Fruit fly (Drosophila melanogaster) whole organism, embryonic: ENCODE measurements around the gene Prosbeta2R2.
A peak's percentile ranks its signal among the peaks of the same experiment; 100 is the strongest.

Source experiments
- Blimp-1 ChIP-seq: fragments of 200-800 bp; sonication (Bioruptor generic); optimal IDR thresholded peaks from 3 replicates; lab custom pipeline; 2018; ENCODE audit warnings: missing biosample characterization, missing genetic modification characterization, mild to moderate bottlenecking, moderate library complexity, missing genetic modification reagents
- CG10209 ChIP-seq: fragments of 200-800 bp; sonication (Bioruptor generic); optimal IDR thresholded peaks from 3 replicates; lab custom pipeline; 2017; ENCODE audit warnings: missing biosample characterization, mild to moderate bottlenecking, missing genetic modification characterization, missing genetic modification reagents
- CG10321 ChIP-seq: fragments of 200-800 bp; sonication (Bioruptor generic); IDR thresholded peaks from 2 replicates; pipeline ENCODE4 v1.3.6; 2022; ENCODE audit warnings: missing biosample characterization, missing genetic modification characterization
- CG14014 ChIP-seq: fragments of 200-800 bp; sonication (Bioruptor generic); IDR thresholded peaks from 2 replicates; pipeline ENCODE4 v1.3.6; 2022; ENCODE audit warnings: missing biosample characterization, missing genetic modification characterization
- CG1647 ChIP-seq: fragments of 200-800 bp; sonication (Bioruptor generic); optimal IDR thresholded peaks from 3 replicates; lab custom pipeline; 2016; ENCODE audit warnings: missing biosample characterization, missing genetic modification characterization
- CG16863 ChIP-seq: fragments of 200-800 bp; sonication (Bioruptor generic); optimal IDR thresholded peaks from 3 replicates; lab custom pipeline; 2016; ENCODE audit warnings: missing biosample characterization, missing genetic modification characterization
- CG1792 ChIP-seq: fragments of 200-800 bp; sonication (Bioruptor generic); optimal IDR thresholded peaks from 2 replicates; lab custom pipeline; 2016; ENCODE audit warnings: missing biosample characterization, missing genetic modification characterization
- CG2202 ChIP-seq: fragments of 200-800 bp; sonication (Bioruptor generic); optimal IDR thresholded peaks from 2 replicates; lab custom pipeline; 2018; ENCODE audit warnings: missing biosample characterization, mild to moderate bottlenecking, missing genetic modification characterization
- CG31388 ChIP-seq: fragments of 200-800 bp; sonication (Bioruptor generic); optimal IDR thresholded peaks from 2 replicates; lab custom pipeline; 2016; ENCODE audit warnings: missing biosample characterization, missing genetic modification characterization
- CG3726 ChIP-seq: fragments of 200-800 bp; sonication (Bioruptor generic); IDR thresholded peaks from 3 replicates; pipeline ENCODE4, ENCODE4 v1.3.6; 2022; ENCODE audit warnings: missing biosample characterization, missing genetic modification characterization
- CG3995 ChIP-seq: fragments of 200-800 bp; sonication (Bioruptor generic); optimal IDR thresholded peaks from 3 replicates; lab custom pipeline; 2016; ENCODE audit warnings: missing biosample characterization, missing genetic modification characterization
- CG4282 ChIP-seq: fragments of 200-800 bp; sonication (Bioruptor generic); optimal IDR thresholded peaks from 2 replicates; lab custom pipeline; 2016; ENCODE audit warnings: missing biosample characterization, missing genetic modification characterization
- CG4424 ChIP-seq: fragments of 200-800 bp; sonication (Bioruptor generic); optimal IDR thresholded peaks from 3 replicates; lab custom pipeline; 2016; ENCODE audit warnings: missing biosample characterization, missing genetic modification characterization
- CG6175 ChIP-seq: fragments of 200-800 bp; sonication (Bioruptor generic); IDR thresholded peaks from 3 replicates; pipeline ENCODE4 v1.3.6; 2022; ENCODE audit warnings: missing biosample characterization, missing genetic modification characterization
- CG6854 ChIP-seq: fragments of 200-800 bp; sonication (Bioruptor generic); optimal IDR thresholded peaks from 3 replicates; lab custom pipeline; 2017; ENCODE audit warnings: missing biosample characterization, mild to moderate bottlenecking, missing genetic modification characterization
- CG7786 ChIP-seq: fragments of 200-800 bp; sonication (Bioruptor generic); optimal IDR thresholded peaks from 2 replicates; lab custom pipeline; 2016; ENCODE audit warnings: missing biosample characterization, missing genetic modification characterization
- CG8089 ChIP-seq: fragments of 200-800 bp; sonication (Bioruptor generic); optimal IDR thresholded peaks from 3 replicates; lab custom pipeline; 2016; ENCODE audit warnings: missing biosample characterization, missing genetic modification characterization
- Deaf1 ChIP-seq: fragments of 200-800 bp; optimal IDR thresholded peaks from 3 replicates; lab custom pipeline; 2019; ENCODE audit warnings: missing biosample characterization, mild to moderate bottlenecking, missing genetic modification characterization, moderate library complexity
- Dip2 ChIP-seq: fragments of 200-800 bp; sonication (Bioruptor generic); IDR thresholded peaks from 2 replicates; pipeline ENCODE4 v1.3.6; 2022; ENCODE audit warnings: missing biosample characterization, missing genetic modification characterization
- Doc2 ChIP-seq: fragments of 200-800 bp; sonication (Bioruptor generic); IDR thresholded peaks from 2 replicates; pipeline ENCODE4 v1.3.6; 2022; ENCODE audit warnings: missing biosample characterization, missing genetic modification characterization
- HLHmδ ChIP-seq: fragments of 200-800 bp; sonication (Bioruptor generic); optimal IDR thresholded peaks from 2 replicates; lab custom pipeline; 2018; ENCODE audit warnings: missing biosample characterization, mild to moderate bottlenecking, missing genetic modification characterization, moderate library complexity
- Hmx ChIP-seq: fragments of 200-800 bp; sonication (Bioruptor generic); optimal IDR thresholded peaks from 2 replicates; lab custom pipeline; 2016; ENCODE audit warnings: missing biosample characterization, missing genetic modification characterization
- Kr ChIP-seq: fragments of 200-800 bp; sonication (Bioruptor generic); optimal IDR thresholded peaks from 2 replicates; lab custom pipeline; 2017; ENCODE audit warnings: missing biosample characterization, mild to moderate bottlenecking, missing genetic modification characterization
- Max ChIP-seq: fragments of 200-800 bp; sonication (Bioruptor generic); optimal IDR thresholded peaks from 2 replicates; lab custom pipeline; 2016; ENCODE audit warnings: missing biosample characterization, mild to moderate bottlenecking, missing genetic modification characterization
- Rfx ChIP-seq: fragments of 200-800 bp; sonication (Bioruptor generic); IDR thresholded peaks from 2 replicates; pipeline ENCODE4 v1.3.6; 2022; ENCODE audit warnings: missing biosample characterization, missing genetic modification characterization
- Taf1 ChIP-seq: fragments of 200-800 bp; sonication (Bioruptor generic); IDR thresholded peaks from 2 replicates; pipeline ENCODE4 v1.3.6; 2022; ENCODE audit warnings: missing biosample characterization, missing genetic modification characterization
- abd-A ChIP-seq: fragments of 200-800 bp; sonication (Bioruptor generic); optimal IDR thresholded peaks from 3 replicates; lab custom pipeline; 2019; ENCODE audit warnings: missing biosample characterization, mild to moderate bottlenecking, missing genetic modification characterization, moderate library complexity
- ac ChIP-seq: fragments of 200-800 bp; sonication (Bioruptor generic); optimal IDR thresholded peaks from 3 replicates; lab custom pipeline; 2017; ENCODE audit warnings: missing biosample characterization, mild to moderate bottlenecking, missing genetic modification characterization
- aop ChIP-seq: fragments of 200-800 bp; sonication (Bioruptor generic); IDR thresholded peaks from 2 replicates; pipeline ENCODE4 v1.3.6; 2022; ENCODE audit warnings: missing biosample characterization, missing genetic modification characterization
- ara ChIP-seq: fragments of 200-800 bp; sonication (Bioruptor generic); IDR thresholded peaks from 2 replicates; pipeline ENCODE4 v1.3.6; 2022; ENCODE audit warnings: missing biosample characterization, missing genetic modification characterization
- ase ChIP-seq: fragments of 200-800 bp; sonication (Bioruptor generic); IDR thresholded peaks from 3 replicates; pipeline ENCODE4 v1.3.6; 2022; ENCODE audit warnings: missing biosample characterization, missing genetic modification characterization
- br ChIP-seq: fragments of >200 bp; optimal IDR thresholded peaks from 2 replicates; lab custom pipeline; 2017
- cg ChIP-seq: fragments of 200-800 bp; sonication (Bioruptor generic); optimal IDR thresholded peaks from 3 replicates; lab custom pipeline; 2019; ENCODE audit warnings: missing biosample characterization, mild to moderate bottlenecking, missing genetic modification characterization, moderate library complexity
- ftz-f1 ChIP-seq: fragments of 200-800 bp; sonication (Bioruptor generic); optimal IDR thresholded peaks from 2 replicates; lab custom pipeline; 2016; ENCODE audit warnings: missing biosample characterization, missing genetic modification characterization
- fu2 ChIP-seq: fragments of 200-800 bp; sonication (Bioruptor generic); optimal IDR thresholded peaks from 2 replicates; lab custom pipeline; 2016; ENCODE audit warnings: missing biosample characterization, missing genetic modification characterization
- gem ChIP-seq: fragments of 200-800 bp; sonication (Bioruptor generic); optimal IDR thresholded peaks from 2 replicates; lab custom pipeline; 2019; ENCODE audit warnings: missing biosample characterization, mild to moderate bottlenecking, missing genetic modification characterization, moderate library complexity
- grau ChIP-seq: fragments of 200-800 bp; optimal IDR thresholded peaks from 3 replicates; lab custom pipeline; 2019; ENCODE audit warnings: missing biosample characterization, mild to moderate bottlenecking, missing genetic modification characterization, moderate library complexity
- gt ChIP-seq: fragments of 200-800 bp; sonication (Bioruptor generic); IDR thresholded peaks from 2 replicates; pipeline ENCODE4 v1.3.6; 2022; ENCODE audit warnings: missing biosample characterization, missing genetic modification characterization
- ken ChIP-seq: fragments of 200-800 bp; sonication (Bioruptor generic); IDR thresholded peaks from 3 replicates; pipeline ENCODE4 v1.3.6; 2022; ENCODE audit warnings: missing biosample characterization, missing genetic modification characterization
- nmo ChIP-seq: fragments of 200-800 bp; sonication (Bioruptor generic); optimal IDR thresholded peaks from 2 replicates; lab custom pipeline; 2018; ENCODE audit warnings: missing biosample characterization, mild to moderate bottlenecking, missing genetic modification characterization, moderate library complexity
- row ChIP-seq: fragments of 200-800 bp; sonication (Bioruptor generic); IDR thresholded peaks from 3 replicates; pipeline ENCODE4 v1.3.6; 2022; ENCODE audit warnings: missing biosample characterization, missing genetic modification characterization
- salm ChIP-seq: fragments of 200-800 bp; sonication (Bioruptor generic); optimal IDR thresholded peaks from 2 replicates; lab custom pipeline; 2018; ENCODE audit warnings: missing biosample characterization, mild to moderate bottlenecking, missing genetic modification characterization
- schlank ChIP-seq: fragments of 200-800 bp; sonication (Bioruptor generic); optimal IDR thresholded peaks from 2 replicates; lab custom pipeline; 2018; ENCODE audit warnings: missing biosample characterization, mild to moderate bottlenecking, missing genetic modification characterization
- sd ChIP-seq: fragments of 200-800 bp; sonication (Bioruptor generic); optimal IDR thresholded peaks from 3 replicates; lab custom pipeline; 2018; ENCODE audit warnings: missing biosample characterization, mild to moderate bottlenecking, missing genetic modification characterization, moderate library complexity
- sens ChIP-seq: fragments of 200-800 bp; sonication (Bioruptor generic); peaks from one replicate; lab custom pipeline; 2016; ENCODE audit warnings: missing biosample characterization, missing genetic modification characterization
- sim ChIP-seq: fragments of 200-800 bp; sonication (Bioruptor generic); IDR thresholded peaks from 2 replicates; pipeline ENCODE4 v1.3.6; 2022; ENCODE audit warnings: missing biosample characterization, missing genetic modification characterization
- sr ChIP-seq: fragments of 200-800 bp; sonication (Bioruptor generic); IDR thresholded peaks from 3 replicates; pipeline ENCODE4 v1.3.6; 2022; ENCODE audit warnings: missing biosample characterization, missing genetic modification characterization
- tap ChIP-seq: fragments of 200-800 bp; optimal IDR thresholded peaks from 3 replicates; lab custom pipeline; 2019; ENCODE audit warnings: missing biosample characterization, mild to moderate bottlenecking, missing genetic modification characterization, moderate library complexity
- ttk ChIP-seq: fragments of 200-800 bp; sonication (Bioruptor generic); IDR thresholded peaks from 2 replicates; pipeline ENCODE4 v2.1.2; 2022; ENCODE audit warnings: missing biosample characterization, missing genetic modification characterization
- usp ChIP-seq: fragments of >200 bp; optimal IDR thresholded peaks from 2 replicates; lab custom pipeline; 2017; ENCODE audit warnings: missing biosample characterization, missing genetic modification characterization
- vfl ChIP-seq: fragments of 200-800 bp; sonication (Bioruptor generic); optimal IDR thresholded peaks from 2 replicates; lab custom pipeline; 2016; ENCODE audit warnings: missing biosample characterization, missing genetic modification characterization

The Prosbeta2R2 gene

DNA sequence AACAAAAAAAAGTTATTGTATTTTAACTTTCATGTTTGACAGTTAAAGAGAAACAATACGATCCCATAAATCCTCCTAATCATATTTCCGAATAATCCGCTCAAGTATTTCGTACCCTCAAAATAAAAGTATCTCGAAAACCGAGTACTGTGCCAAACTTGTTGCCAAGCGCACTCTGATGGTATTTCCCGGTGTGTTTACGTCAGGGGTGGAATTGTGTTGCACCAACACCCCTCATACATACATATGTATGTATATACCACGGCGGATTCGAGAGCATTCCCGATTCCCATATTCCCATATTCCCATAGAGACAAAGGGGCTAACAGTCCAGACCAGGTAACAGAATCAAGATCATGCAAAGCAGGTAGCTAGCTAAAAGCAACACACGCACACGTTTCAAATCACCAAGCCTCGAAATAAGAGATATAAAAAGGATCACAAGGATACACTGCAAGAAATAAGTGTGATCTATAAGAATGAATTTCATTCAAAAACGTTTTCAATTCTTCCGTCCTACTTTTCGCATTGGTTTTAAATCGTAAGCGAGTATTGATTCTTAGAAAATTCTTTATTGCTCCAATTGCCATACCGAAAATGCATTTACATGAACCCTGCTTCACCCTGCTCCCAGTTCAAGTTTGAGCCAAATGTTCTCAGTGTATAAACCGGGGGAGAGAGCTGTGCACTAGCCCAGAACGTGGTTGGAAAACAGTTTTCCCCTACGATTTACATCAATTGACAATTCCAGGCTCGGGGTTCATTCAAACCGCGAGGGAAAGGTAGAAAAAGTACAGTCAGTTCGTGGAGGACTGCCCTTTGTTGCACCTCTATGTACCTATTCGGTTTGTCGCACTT, 7.2 kb downstream of the Prosbeta2R2 start (continued):
- TF ChIP-seq CG4282 (GFP tag; lab: Kevin White, UChicago) = peak; percentile 28
- TF ChIP-seq CG10321 (GFP tag; lab: Robert Waterston, UW) = no peak
- peak; percentile 13 for TF ChIP-seq HLHmδ (GFP tag; lab: Kevin White, UChicago)
- TF ChIP-seq ara (GFP tag; lab: Robert Waterston, UW) = peak; percentile 90
- peak; percentile 70; the same call in 1 of the 2 replicates for TF ChIP-seq sim
- no peak for TF ChIP-seq CG6854 (GFP tag; lab: Kevin White, UChicago)
- TF ChIP-seq row (GFP tag; lab: Robert Waterston, UW) = peak; percentile 87
- peak; percentile 80 for TF ChIP-seq CG10209 (GFP tag; lab: Kevin White, UChicago)
- no peak for TF ChIP-seq Hmx
- peak; percentile 98 for TF ChIP-seq sens
- no peak for TF ChIP-seq usp (GFP tag; lab: Kevin White, UChicago)
- peak; percentile 75 for TF ChIP-seq CG16863
- no peak for TF ChIP-seq Deaf1 (tag; lab: Kevin White, UChicago)
- peak; percentile 82 for TF ChIP-seq vfl (GFP tag; lab: Kevin White, UChicago)
- no peak for TF ChIP-seq fu2 (GFP tag; lab: Kevin White, UChicago)
- TF ChIP-seq CG3726 = no peak
- TF ChIP-seq ftz-f1 = no peak
- TF ChIP-seq ttk (GFP tag; lab: Robert Waterston, UW) = no peak; the same call in 1 of the 2 replicates
- peak; percentile 90 for TF ChIP-seq gem (tag; lab: Kevin White, UChicago)
- TF ChIP-seq CG8089 (GFP tag; lab: Kevin White, UChicago) = peak; percentile 74
- no peak for TF ChIP-seq CG6175 (GFP tag; lab: Robert Waterston, UW)
- no peak for TF ChIP-seq Taf1 (GFP tag; lab: Robert Waterston, UW)
- no peak for TF ChIP-seq Doc2 (GFP tag; lab: Robert Waterston, UW)
- peak; percentile 85 for TF ChIP-seq nmo
- peak; percentile 93 for TF ChIP-seq ac (GFP tag; lab: Kevin White, UChicago)
- TF ChIP-seq CG1792 (GFP tag; lab: Kevin White, UChicago) = peak; percentile 69
- peak; percentile 48 for TF ChIP-seq tap (tag; lab: Kevin White, UChicago)
- no peak for TF ChIP-seq CG3995
- TF ChIP-seq cg (GFP tag; lab: Kevin White, UChicago) = peak; percentile 32
- no peak for TF ChIP-seq abd-A (tag; lab: Kevin White, UChicago)
- no peak for TF ChIP-seq Dip2 (GFP tag; lab: Robert Waterston, UW)
- peak; percentile 69 for TF ChIP-seq CG7786
- TF ChIP-seq aop (GFP tag; lab: Robert Waterston, UW) = no peak
- TF ChIP-seq gt (GFP tag; lab: Robert Waterston, UW) = peak; percentile 51; the same call in 1 of the 2 replicates
- peak; percentile 95 for TF ChIP-seq Kr (GFP tag; lab: Kevin White, UChicago)
- no peak for TF ChIP-seq br
- no peak for TF ChIP-seq ken (GFP tag; lab: Robert Waterston, UW)
- peak; percentile 22 for TF ChIP-seq salm (tag; lab: Kevin White, UChicago)
- TF ChIP-seq schlank (tag; lab: Kevin White, UChicago) = no peak
- peak; percentile 85 for TF ChIP-seq CG4424 (GFP tag; lab: Kevin White, UChicago)
- no peak for TF ChIP-seq sr (GFP tag; lab: Robert Waterston, UW)
- peak; percentile 87 for TF ChIP-seq CG2202
- peak; percentile 76 for TF ChIP-seq grau (tag; lab: Kevin White, UChicago)
- no peak for TF ChIP-seq CG14014 (GFP tag; lab: Robert Waterston, UW)
- TF ChIP-seq Blimp-1 = peak; percentile 69
- TF ChIP-seq sd (tag; lab: Kevin White, UChicago) = peak; percentile 5
- peak; percentile 53 for TF ChIP-seq Max (GFP tag; lab: Kevin White, UChicago)
- peak; percentile 26 for TF ChIP-seq CG31388 (GFP tag; lab: Kevin White, UChicago)
- no peak for TF ChIP-seq ase (GFP tag; lab: Robert Waterston, UW)
- TF ChIP-seq CG1647 = peak; percentile 51
- TF ChIP-seq Rfx (GFP tag; lab: Robert Waterston, UW) = no peak
